Fruit fly (Drosophila melanogaster) whole organism, prepupa: Measurements from ENCODE around the gene gammaTub37C.

Experiments used
- Blimp-1 ChIP-seq: fragments of 200-800 bp; sonication (Bioruptor generic); optimal IDR thresholded peaks from 3 replicates; lab custom pipeline; 2017; ENCODE audit warnings: missing biosample characterization, missing genetic modification characterization, mild to moderate bottlenecking, moderate library complexity, missing genetic modification reagents
- CG10631 ChIP-seq: fragments of 200-800 bp; sonication (Bioruptor generic); optimal IDR thresholded peaks from 2 replicates; lab custom pipeline; 2016; ENCODE audit warnings: missing biosample characterization, missing genetic modification characterization
- CG10669 ChIP-seq: fragments of 200-800 bp; sonication (Bioruptor generic); optimal IDR thresholded peaks from 3 replicates; lab custom pipeline; 2018; ENCODE audit warnings: missing biosample characterization, mild to moderate bottlenecking, missing genetic modification characterization, moderate library complexity
- CG11294 ChIP-seq: fragments of 200-800 bp; sonication (Bioruptor generic); IDR thresholded peaks from 2 replicates; pipeline ENCODE4 v1.3.6; 2022; ENCODE audit warnings: missing biosample characterization, missing genetic modification characterization
- CG11762 ChIP-seq: fragments of 200-800 bp; sonication (Bioruptor generic); optimal IDR thresholded peaks from 3 replicates; lab custom pipeline; 2016; ENCODE audit warnings: missing biosample characterization, missing genetic modification characterization; ENCODE audit not compliant: insufficient read depth
- CG11902 ChIP-seq: fragments of 200-800 bp; sonication (Bioruptor generic); optimal IDR thresholded peaks from 3 replicates; lab custom pipeline; 2016; ENCODE audit warnings: missing biosample characterization, missing genetic modification characterization
- CG1621 ChIP-seq: fragments of 200-800 bp; sonication (Bioruptor generic); optimal IDR thresholded peaks from 3 replicates; lab custom pipeline; 2018; ENCODE audit warnings: missing biosample characterization, mild to moderate bottlenecking, missing genetic modification characterization
- CG16779 ChIP-seq: fragments of 200-800 bp; sonication (Bioruptor generic); optimal IDR thresholded peaks from 3 replicates; lab custom pipeline; 2017; ENCODE audit warnings: missing biosample characterization, mild to moderate bottlenecking, missing genetic modification characterization
- CG3032 ChIP-seq: fragments of 200-800 bp; optimal IDR thresholded peaks from 2 replicates; lab custom pipeline; 2019; ENCODE audit warnings: missing biosample characterization, mild to moderate bottlenecking, missing genetic modification characterization, moderate library complexity
- CG31627 ChIP-seq: fragments of 200-800 bp; sonication (Bioruptor generic); optimal IDR thresholded peaks from 3 replicates; lab custom pipeline; 2016; ENCODE audit warnings: missing biosample characterization, missing genetic modification characterization
- CG3919 ChIP-seq: fragments of 200-800 bp; sonication (Bioruptor generic); optimal IDR thresholded peaks from 3 replicates; lab custom pipeline; 2016; ENCODE audit warnings: missing biosample characterization, missing genetic modification characterization
- CG6276 ChIP-seq: fragments of 200-800 bp; sonication (Bioruptor generic); optimal IDR thresholded peaks from 2 replicates; lab custom pipeline; 2017; ENCODE audit warnings: missing biosample characterization, mild to moderate bottlenecking, missing genetic modification characterization
- CG6792 ChIP-seq: fragments of 200-800 bp; sonication (Bioruptor generic); optimal IDR thresholded peaks from 3 replicates; lab custom pipeline; 2016; ENCODE audit warnings: missing biosample characterization, missing genetic modification characterization
- CG7368 ChIP-seq: fragments of 200-800 bp; sonication (Bioruptor generic); optimal IDR thresholded peaks from 3 replicates; lab custom pipeline; 2016; ENCODE audit warnings: missing biosample characterization, missing genetic modification characterization
- CG8119 ChIP-seq: fragments of 200-800 bp; sonication (Bioruptor generic); IDR thresholded peaks from 3 replicates; pipeline ENCODE4 v1.3.6; 2022; ENCODE audit warnings: missing biosample characterization, missing genetic modification characterization
- CG8319 ChIP-seq: fragments of 200-800 bp; sonication (Bioruptor generic); optimal IDR thresholded peaks from 3 replicates; lab custom pipeline; 2016; ENCODE audit warnings: missing biosample characterization, missing genetic modification characterization
- CG8632 ChIP-seq: fragments of 200-800 bp; sonication (Bioruptor generic); optimal IDR thresholded peaks from 3 replicates; lab custom pipeline; 2016; ENCODE audit warnings: missing biosample characterization, missing genetic modification characterization
- CG9139 ChIP-seq: fragments of 200-800 bp; sonication (Bioruptor generic); optimal IDR thresholded peaks from 3 replicates; lab custom pipeline; 2017; ENCODE audit warnings: missing biosample characterization, mild to moderate bottlenecking, missing genetic modification characterization
- Eip78C ChIP-seq: fragments of 200-800 bp; sonication (Bioruptor generic); peaks from one replicate; lab custom pipeline; 2016; ENCODE audit warnings: missing biosample characterization, missing genetic modification characterization
- Ets96B ChIP-seq: fragments of 200-800 bp; optimal IDR thresholded peaks from 2 replicates; lab custom pipeline; 2019; ENCODE audit warnings: missing biosample characterization, mild to moderate bottlenecking, missing genetic modification characterization, moderate library complexity
- Gug ChIP-seq: fragments of 200-800 bp; sonication (Bioruptor generic); IDR thresholded peaks from 2 replicates; pipeline ENCODE4 v1.3.6; 2022; ENCODE audit warnings: missing biosample characterization, missing genetic modification characterization
- Hr38 ChIP-seq: sonication (Bioruptor generic); optimal IDR thresholded peaks from 2 replicates; lab custom pipeline; 2016; ENCODE audit warnings: missing biosample characterization, missing genetic modification characterization
- Hr39 ChIP-seq: fragments of 200-800 bp; sonication (Bioruptor generic); optimal IDR thresholded peaks from 2 replicates; lab custom pipeline; 2016; ENCODE audit warnings: missing biosample characterization, missing genetic modification characterization
- Lpt ChIP-seq: fragments of 200-800 bp; sonication (Bioruptor generic); optimal IDR thresholded peaks from 3 replicates; lab custom pipeline; 2016; ENCODE audit warnings: missing biosample characterization, missing genetic modification characterization
- Met ChIP-seq: fragments of 200-800 bp; sonication (Bioruptor generic); optimal IDR thresholded peaks from 3 replicates; lab custom pipeline; 2016; ENCODE audit warnings: missing biosample characterization, missing genetic modification characterization
- OdsH ChIP-seq: fragments of 200-800 bp; sonication (Bioruptor generic); optimal IDR thresholded peaks from 3 replicates; lab custom pipeline; 2016; ENCODE audit warnings: missing biosample characterization, missing genetic modification characterization
- Smox ChIP-seq: fragments of 200-800 bp; sonication (Bioruptor generic); optimal IDR thresholded peaks from 3 replicates; lab custom pipeline; 2016; ENCODE audit warnings: missing biosample characterization, missing genetic modification characterization
- Sox15 ChIP-seq: fragments of 200-800 bp; sonication (Bioruptor generic); optimal IDR thresholded peaks from 3 replicates; lab custom pipeline; 2016; ENCODE audit warnings: missing biosample characterization, missing genetic modification characterization
- achi ChIP-seq: fragments of 200-800 bp; sonication (Bioruptor generic); optimal IDR thresholded peaks from 3 replicates; lab custom pipeline; 2016; ENCODE audit warnings: missing biosample characterization, missing genetic modification characterization
- acj6 ChIP-seq: fragments of 200-800 bp; sonication (Bioruptor generic); optimal IDR thresholded peaks from 3 replicates; lab custom pipeline; 2016; ENCODE audit warnings: missing biosample characterization, missing genetic modification characterization
- cyc ChIP-seq: fragments of 200-800 bp; sonication (Bioruptor generic); optimal IDR thresholded peaks from 3 replicates; lab custom pipeline; 2016; ENCODE audit warnings: missing biosample characterization, missing genetic modification characterization
- dac ChIP-seq: fragments of 200-800 bp; sonication (Bioruptor generic); optimal IDR thresholded peaks from 2 replicates; lab custom pipeline; 2017; ENCODE audit warnings: missing biosample characterization, mild to moderate bottlenecking, missing genetic modification characterization
- dsx ChIP-seq: fragments of 200-800 bp; optimal IDR thresholded peaks from 3 replicates; lab custom pipeline; 2019; ENCODE audit warnings: missing biosample characterization, mild to moderate bottlenecking, missing genetic modification characterization, moderate library complexity; ENCODE audit not compliant: poor library complexity, severe bottlenecking
- eg ChIP-seq: fragments of 200-800 bp; sonication (Bioruptor generic); IDR thresholded peaks from 3 replicates; pipeline ENCODE4 v1.3.6; 2022; ENCODE audit warnings: missing biosample characterization, missing genetic modification characterization
- fd59A ChIP-seq: fragments of 200-800 bp; sonication (Bioruptor generic); optimal IDR thresholded peaks from 2 replicates; lab custom pipeline; 2017; ENCODE audit warnings: missing biosample characterization, mild to moderate bottlenecking, missing genetic modification characterization, missing genetic modification reagents
- fd85E ChIP-seq: fragments of 200-800 bp; sonication (Bioruptor generic); optimal IDR thresholded peaks from 3 replicates; lab custom pipeline; 2016; ENCODE audit warnings: missing biosample characterization, missing genetic modification characterization
- fkh ChIP-seq: fragments of 200-800 bp; sonication (Bioruptor generic); optimal IDR thresholded peaks from 3 replicates; lab custom pipeline; 2017; ENCODE audit warnings: missing biosample characterization, mild to moderate bottlenecking, missing genetic modification characterization, moderate library complexity
- net ChIP-seq: fragments of 200-800 bp; sonication (Bioruptor generic); optimal IDR thresholded peaks from 3 replicates; lab custom pipeline; 2016; ENCODE audit warnings: missing biosample characterization, missing genetic modification characterization
- pdm3 ChIP-seq: fragments of 200-800 bp; sonication (Bioruptor generic); optimal IDR thresholded peaks from 3 replicates; lab custom pipeline; 2016; ENCODE audit warnings: missing biosample characterization, missing genetic modification characterization
- salr ChIP-seq, 2 experiments: fragments of 200-800 bp; sonication (Bioruptor generic); optimal IDR thresholded peaks; 3 replicates each; lab custom pipeline; 2016 to 2018; ENCODE audit warnings: missing biosample characterization in 2 of 2, missing genetic modification characterization in 2 of 2, mild to moderate bottlenecking in 1 of 2
- spab ChIP-seq: fragments of 200-800 bp; sonication (Bioruptor generic); optimal IDR thresholded peaks from 2 replicates; lab custom pipeline; 2017; ENCODE audit warnings: missing biosample characterization, mild to moderate bottlenecking, missing genetic modification characterization, missing genetic modification reagents
- ss ChIP-seq, 2 experiments: fragments of 200-800 bp; sonication (Bioruptor generic); optimal IDR thresholded peaks; 2 replicates in 1 of 2; 3 replicates in 1 of 2; lab custom pipeline; 2017 to 2018; ENCODE audit warnings: mild to moderate bottlenecking in 2 of 2, missing biosample characterization in 2 of 2, missing genetic modification characterization in 2 of 2, moderate library complexity in 1 of 2
- svp ChIP-seq: fragments of 200-800 bp; sonication (Bioruptor generic); peaks from one replicate; lab custom pipeline; 2016; ENCODE audit warnings: missing biosample characterization, missing genetic modification characterization
- topi ChIP-seq: fragments of 200-800 bp; sonication (Bioruptor generic); optimal IDR thresholded peaks from 3 replicates; lab custom pipeline; 2016; ENCODE audit warnings: missing biosample characterization, missing genetic modification characterization
- vri ChIP-seq: fragments of 200-800 bp; sonication (Bioruptor generic); optimal IDR thresholded peaks from 3 replicates; lab custom pipeline; 2016; ENCODE audit warnings: missing biosample characterization, mild to moderate bottlenecking, missing genetic modification characterization

The gammaTub37C gene

DNA sequence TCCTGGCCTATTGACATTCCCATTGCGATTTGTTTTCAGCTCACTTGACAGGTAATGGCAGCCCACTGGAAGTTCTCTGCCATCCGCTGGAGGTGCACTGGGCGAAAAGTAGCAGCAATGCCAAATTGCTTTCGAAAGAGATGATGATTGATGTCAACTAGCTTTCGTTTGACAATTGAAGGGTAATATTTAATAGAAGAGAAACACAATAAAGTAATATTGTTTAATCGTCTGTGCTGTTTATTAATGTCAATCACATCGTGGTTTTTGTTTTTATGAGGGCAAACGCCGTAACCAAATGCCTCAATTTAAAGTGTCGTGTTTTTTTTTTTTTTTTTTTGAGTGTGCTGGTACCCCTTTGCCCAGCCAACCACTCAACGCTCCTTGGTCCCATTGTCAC is 43.5 kb upstream of the gammaTub37C start (continued):
- TF ChIP-seq CG10669 (GFP tag; lab: Kevin White, UChicago) (peak; percentile 16), Met (peak; percentile 42), fd59A (no peak), topi (GFP tag; lab: Kevin White, UChicago) (peak; percentile 23), CG11762 (no peak), CG31627 (GFP tag; lab: Kevin White, UChicago) (peak; percentile 43), CG11902 (no peak)

dm6 chr2L:19227656-19228055 is 42.1 kb upstream of the gammaTub37C start:
- no peak for TF ChIP-seq CG10631 (GFP tag; lab: Kevin White, UChicago)
- TF ChIP-seq svp (GFP tag; lab: Kevin White, UChicago) = peak; percentile 8
- no peak for TF ChIP-seq dsx (GFP tag; lab: Kevin White, UChicago)
- no peak for TF ChIP-seq CG16779
- no peak for TF ChIP-seq Eip78C (GFP tag; lab: Kevin White, UChicago)
- TF ChIP-seq fd85E (GFP tag; lab: Kevin White, UChicago) = no peak

DNA sequence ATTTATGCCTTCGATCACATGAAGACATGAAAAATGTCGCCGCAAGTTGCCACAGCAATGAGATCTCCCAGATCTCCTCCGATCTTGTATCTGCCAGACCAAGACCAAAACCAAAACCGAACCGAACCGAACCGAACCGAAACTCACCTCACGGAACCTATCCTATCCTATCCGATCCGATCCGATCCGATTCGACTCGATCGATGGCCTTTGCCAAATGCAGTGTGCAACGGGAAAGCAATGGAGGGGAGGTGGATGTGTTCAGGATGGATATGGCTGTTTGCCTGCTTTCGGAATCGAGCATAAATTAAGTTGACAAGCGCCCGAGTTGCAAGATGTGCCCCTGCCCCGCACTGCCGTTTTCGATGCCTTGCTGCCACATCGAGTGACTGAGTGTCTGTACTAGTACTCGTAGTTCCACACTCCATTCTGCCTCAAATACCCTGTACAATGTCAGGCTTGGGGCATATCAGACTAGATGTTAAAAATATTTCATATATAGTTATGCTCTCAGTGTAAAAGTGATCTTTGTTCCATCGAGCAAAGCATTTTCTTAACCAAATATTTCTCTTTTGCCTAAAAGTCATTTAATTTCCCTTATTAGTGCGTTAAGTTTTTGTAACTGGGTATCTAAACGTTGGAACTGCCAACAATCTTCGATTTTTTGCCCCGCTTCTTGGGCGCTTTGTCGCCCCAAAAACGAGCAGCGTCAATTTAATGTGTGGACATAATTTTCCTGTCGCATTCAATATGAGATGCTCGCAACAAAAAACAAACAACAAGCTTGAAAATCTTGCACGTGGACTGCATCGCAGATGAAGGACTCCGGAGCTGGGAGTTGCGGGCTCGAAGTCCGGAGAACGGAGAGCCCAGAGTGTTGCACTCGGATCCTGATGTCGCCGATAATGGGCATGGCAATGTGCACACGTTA is 40.7 kb upstream of the gammaTub37C start:
- TF ChIP-seq spab (GFP tag; lab: Kevin White, UChicago) (peak; percentile 89), dac (peak; percentile 89), Ets96B (tag; lab: Kevin White, UChicago) (peak; percentile 94), acj6 (peak; percentile 95), CG11294 (peak; percentile 79), CG8319 (GFP tag; lab: Kevin White, UChicago) (peak; percentile 73), Blimp-1 (GFP tag; lab: Kevin White, UChicago) (no peak), net (GFP tag; lab: Kevin White, UChicago) (peak; percentile 90), Smox (GFP tag; lab: Kevin White, UChicago) (peak; percentile 75), fkh (GFP tag; lab: Kevin White, UChicago) (no peak), CG8632 (GFP tag; lab: Kevin White, UChicago) (peak; percentile 86), Met (peak; percentile 82), svp (GFP tag; lab: Kevin White, UChicago) (peak; percentile 92), eg (GFP tag; lab: Robert Waterston, UW) (peak; percentile 83), CG9139 (peak; percentile 86), Hr39 (GFP tag; lab: Kevin White, UChicago) (peak; percentile 82), ss (GFP tag; optimal IDR thresholded peaks at IDR 0.05; lab: Kevin White, UChicago) (peak; percentile 87 to 91), OdsH (GFP tag; lab: Kevin White, UChicago) (peak; percentile 95), vri (GFP tag; lab: Kevin White, UChicago) (peak; percentile 56), Eip78C (GFP tag; lab: Kevin White, UChicago) (peak; percentile 99), CG6276 (GFP tag; lab: Kevin White, UChicago) (peak; percentile 78), CG6792 (GFP tag; lab: Kevin White, UChicago) (peak; percentile 91), Hr38 (GFP tag; lab: Kevin White, UChicago) (no peak), Sox15 (peak; percentile 74), salr (GFP tag; optimal IDR thresholded peaks at IDR 0.05; lab: Kevin White, UChicago) (peak; percentile 86 to 94), CG8119 (GFP tag; lab: Robert Waterston, UW) (peak; percentile 95), CG31627 (GFP tag; lab: Kevin White, UChicago) (peak; percentile 84), CG10631 (GFP tag; lab: Kevin White, UChicago) (peak; percentile 95), CG3919 (peak; percentile 95), CG7368 (GFP tag; lab: Kevin White, UChicago) (peak; percentile 83), Gug (peak; percentile 87), fd85E (GFP tag; lab: Kevin White, UChicago) (peak; percentile 46), cyc (GFP tag; lab: Kevin White, UChicago) (peak; percentile 85), CG1621 (tag; lab: Kevin White, UChicago) (peak; percentile 87), CG3032 (tag; lab: Kevin White, UChicago) (peak; percentile 91), fd59A (peak; percentile 94), achi (GFP tag; lab: Kevin White, UChicago) (peak; percentile 93), Lpt (GFP tag; lab: Kevin White, UChicago) (peak; percentile 92), CG11902 (peak; percentile 82), pdm3 (peak; percentile 94)
